Fruit fly (Drosophila melanogaster) whole organism, embryonic: ENCODE measurements around the gene Nup37.
A peak's percentile ranks its signal among the peaks of the same experiment; 100 is the strongest.

ENCODE experiments used
- Antp ChIP-seq: fragments of 200-800 bp; sonication (Bioruptor generic); optimal IDR thresholded peaks from 3 replicates; lab custom pipeline; 2016; ENCODE audit warnings: missing biosample characterization, missing genetic modification characterization
- Asciz ChIP-seq: fragments of 200-800 bp; sonication (Bioruptor generic); optimal IDR thresholded peaks from 2 replicates; lab custom pipeline; 2017; ENCODE audit warnings: missing biosample characterization, mild to moderate bottlenecking, missing genetic modification characterization, missing genetic modification reagents
- BtbVII ChIP-seq: fragments of 200-800 bp; sonication (Bioruptor generic); optimal IDR thresholded peaks from 3 replicates; lab custom pipeline; 2017; ENCODE audit warnings: missing biosample characterization, mild to moderate bottlenecking, missing genetic modification characterization
- CG10147 ChIP-seq: fragments of 200-800 bp; sonication (Bioruptor generic); optimal IDR thresholded peaks from 2 replicates; lab custom pipeline; 2019; ENCODE audit warnings: missing biosample characterization, mild to moderate bottlenecking, missing genetic modification characterization, moderate library complexity
- CG10366 ChIP-seq: fragments of 200-800 bp; sonication (Bioruptor generic); IDR thresholded peaks from 2 replicates; pipeline ENCODE4 v1.3.6; 2022; ENCODE audit warnings: missing biosample characterization, missing genetic modification characterization
- CG12659 ChIP-seq: fragments of 200-800 bp; sonication (Bioruptor generic); optimal IDR thresholded peaks from 3 replicates; lab custom pipeline; 2017; ENCODE audit warnings: mild to moderate bottlenecking, missing biosample characterization, missing genetic modification reagents, missing genetic modification characterization
- CG12769 ChIP-seq: fragments of 200-800 bp; sonication (Bioruptor generic); optimal IDR thresholded peaks from 2 replicates; lab custom pipeline; 2019; ENCODE audit warnings: missing biosample characterization, mild to moderate bottlenecking, missing genetic modification characterization, moderate library complexity
- CG13287 ChIP-seq: fragments of 200-800 bp; sonication (Bioruptor generic); IDR thresholded peaks from 2 replicates; pipeline ENCODE4 v1.3.6; 2022; ENCODE audit warnings: missing biosample characterization, missing genetic modification characterization; ENCODE audit not compliant: partially characterized antibody
- CG14441 ChIP-seq: fragments of 200-800 bp; sonication (Bioruptor generic); IDR thresholded peaks from 2 replicates; pipeline ENCODE4 v1.3.6; 2022; ENCODE audit warnings: missing biosample characterization, missing genetic modification characterization
- CG14860 ChIP-seq: fragments of 200-800 bp; sonication (Bioruptor generic); IDR thresholded peaks from 3 replicates; pipeline ENCODE4 v1.3.6; 2022; ENCODE audit warnings: missing biosample characterization, missing genetic modification characterization; ENCODE audit not compliant: partially characterized antibody
- CG17328 ChIP-seq: fragments of 200-800 bp; sonication (Bioruptor generic); IDR thresholded peaks from 2 replicates; pipeline ENCODE4 v1.3.6; 2022; ENCODE audit warnings: missing biosample characterization, missing genetic modification characterization
- CG2199 ChIP-seq: fragments of 200-800 bp; sonication (Bioruptor generic); IDR thresholded peaks from 3 replicates; pipeline ENCODE4 v1.3.6; 2022; ENCODE audit warnings: missing biosample characterization, missing genetic modification characterization
- CG31441 ChIP-seq: fragments of 200-800 bp; sonication (Bioruptor generic); IDR thresholded peaks from 2 replicates; pipeline ENCODE4 v1.3.6; 2022; ENCODE audit warnings: missing biosample characterization, missing genetic modification characterization
- CG3847 ChIP-seq: fragments of 200-800 bp; sonication (Bioruptor generic); IDR thresholded peaks from 2 replicates; pipeline ENCODE4 v1.3.6; 2022; ENCODE audit warnings: missing biosample characterization, missing genetic modification characterization
- CG4854 ChIP-seq: fragments of 200-800 bp; sonication (Bioruptor generic); optimal IDR thresholded peaks from 2 replicates; lab custom pipeline; 2016; ENCODE audit warnings: missing biosample characterization, missing genetic modification characterization, inconsistent platforms
- CG5245 ChIP-seq: fragments of 200-800 bp; sonication (Bioruptor generic); optimal IDR thresholded peaks from 3 replicates; lab custom pipeline; 2016; ENCODE audit warnings: missing biosample characterization, missing genetic modification characterization
- CG5953 ChIP-seq: fragments of 200-800 bp; sonication (Bioruptor generic); IDR thresholded peaks from 2 replicates; pipeline ENCODE4 v1.3.6; 2022; ENCODE audit warnings: missing biosample characterization, missing genetic modification characterization
- CG8290 ChIP-seq, 3 experiments: fragments of 200-800 bp; sonication (Bioruptor generic); optimal IDR thresholded peaks; 2 replicates each; lab custom pipeline; 2016 to 2019; ENCODE audit warnings: missing biosample characterization in 3 of 3, missing genetic modification characterization in 3 of 3, mild to moderate bottlenecking in 2 of 3, moderate library complexity in 1 of 3
- CkIIα-i1 ChIP-seq: fragments of 200-800 bp; sonication (Bioruptor generic); IDR thresholded peaks from 2 replicates; pipeline ENCODE4 v1.3.6; 2022; ENCODE audit warnings: missing biosample characterization, missing genetic modification characterization
- CrebB ChIP-seq: fragments of 200-800 bp; sonication (Bioruptor generic); optimal IDR thresholded peaks from 3 replicates; lab custom pipeline; 2018; ENCODE audit warnings: missing biosample characterization, mild to moderate bottlenecking, missing genetic modification characterization
- D ChIP-seq, 2 experiments: fragments of 200-800 bp in 1 of 2; fragments of >200 bp in 1 of 2; sonication (Bioruptor generic) in 1 of 2; optimal IDR thresholded peaks; 2 replicates in 1 of 2; 3 replicates in 1 of 2; lab custom pipeline; 2017; ENCODE audit warnings: mild to moderate bottlenecking in 1 of 2, missing biosample characterization in 1 of 2, missing genetic modification characterization in 1 of 2, missing genetic modification reagents in 1 of 2
- Dbx ChIP-seq: fragments of 200-800 bp; sonication (Bioruptor generic); IDR thresholded peaks from 3 replicates; pipeline ENCODE4 v1.3.6; 2022; ENCODE audit warnings: missing biosample characterization, missing genetic modification characterization
- Deaf1 ChIP-seq: fragments of 200-800 bp; optimal IDR thresholded peaks from 3 replicates; lab custom pipeline; 2019; ENCODE audit warnings: missing biosample characterization, mild to moderate bottlenecking, missing genetic modification characterization, moderate library complexity
- Dll ChIP-seq: fragments of 200-800 bp; sonication (Bioruptor generic); IDR thresholded peaks from 4 replicates; pipeline ENCODE4 v1.3.6; 2022; ENCODE audit warnings: missing biosample characterization, missing genetic modification characterization; ENCODE audit not compliant: partially characterized antibody
- Doc3 ChIP-seq: fragments of 200-800 bp; sonication (Bioruptor generic); IDR thresholded peaks from 3 replicates; pipeline ENCODE4 v1.3.6; 2022; ENCODE audit warnings: missing biosample characterization, missing genetic modification characterization; ENCODE audit not compliant: partially characterized antibody
- Ets97D ChIP-seq: fragments of 200-800 bp; sonication (Bioruptor generic); optimal IDR thresholded peaks from 3 replicates; lab custom pipeline; 2016; ENCODE audit warnings: missing biosample characterization, missing genetic modification characterization
- Med ChIP-seq: fragments of 200-800 bp; sonication (Bioruptor generic); peaks from one replicate; lab custom pipeline; 2016; ENCODE audit warnings: missing biosample characterization, missing genetic modification characterization, mild to moderate bottlenecking, inconsistent platforms, moderate library complexity
- NfI ChIP-seq: fragments of 200-800 bp; sonication (Bioruptor generic); optimal IDR thresholded peaks from 3 replicates; lab custom pipeline; 2018; ENCODE audit warnings: missing biosample characterization, mild to moderate bottlenecking, missing genetic modification characterization, moderate library complexity
- Sry-β ChIP-seq: fragments of 200-800 bp; sonication (Bioruptor generic); optimal IDR thresholded peaks from 2 replicates; lab custom pipeline; 2018; ENCODE audit warnings: missing biosample characterization, mild to moderate bottlenecking, missing genetic modification characterization, moderate library complexity
- Trl ChIP-seq, 3 experiments: fragments of >200 bp in 2 of 3; fragments of 200-800 bp in 1 of 3; sonication (Bioruptor generic) in 1 of 3; optimal IDR thresholded peaks; 2 replicates in 1 of 3; 3 replicates in 2 of 3; lab custom pipeline; 2016 to 2017; ENCODE audit warnings: missing biosample characterization in 1 of 3, missing genetic modification characterization in 1 of 3
- Xbp1 ChIP-seq: fragments of 200-800 bp; sonication (Bioruptor generic); optimal IDR thresholded peaks from 3 replicates; lab custom pipeline; 2016; ENCODE audit warnings: missing biosample characterization, mild to moderate bottlenecking, missing genetic modification characterization
- al ChIP-seq: fragments of 200-800 bp; sonication (Bioruptor generic); IDR thresholded peaks from 2 replicates; pipeline ENCODE4 v1.3.6; 2022; ENCODE audit warnings: missing biosample characterization, missing genetic modification characterization
- ara ChIP-seq: fragments of 200-800 bp; sonication (Bioruptor generic); IDR thresholded peaks from 2 replicates; pipeline ENCODE4 v1.3.6; 2022; ENCODE audit warnings: missing biosample characterization, missing genetic modification characterization
- ase ChIP-seq: fragments of 200-800 bp; sonication (Bioruptor generic); IDR thresholded peaks from 3 replicates; pipeline ENCODE4 v1.3.6; 2022; ENCODE audit warnings: missing biosample characterization, missing genetic modification characterization
- ato ChIP-seq: fragments of 200-800 bp; sonication (Bioruptor generic); IDR thresholded peaks from 2 replicates; pipeline ENCODE4 v1.3.6; 2022; ENCODE audit warnings: missing biosample characterization, missing genetic modification characterization; ENCODE audit not compliant: partially characterized antibody
- croc ChIP-seq: fragments of 200-800 bp; sonication (Bioruptor generic); conservative IDR thresholded peaks from 3 replicates; pipeline ENCODE4 v1.3.6; 2022; ENCODE audit warnings: missing biosample characterization, missing genetic modification characterization
- dimm ChIP-seq: fragments of 200-800 bp; sonication (Bioruptor generic); IDR thresholded peaks from 2 replicates; pipeline ENCODE4 v1.3.6; 2022; ENCODE audit warnings: missing biosample characterization, missing genetic modification characterization
- dmrt11E ChIP-seq: fragments of 200-800 bp; sonication (Bioruptor generic); optimal IDR thresholded peaks from 3 replicates; lab custom pipeline; 2018; ENCODE audit warnings: missing biosample characterization, mild to moderate bottlenecking, missing genetic modification characterization, moderate library complexity
- fd64A ChIP-seq: fragments of 200-800 bp; sonication (Bioruptor generic); optimal IDR thresholded peaks from 3 replicates; lab custom pipeline; 2018; ENCODE audit warnings: missing biosample characterization, mild to moderate bottlenecking, missing genetic modification characterization
- gsb-n ChIP-seq: fragments of 200-800 bp; sonication (Bioruptor generic); optimal IDR thresholded peaks from 3 replicates; lab custom pipeline; 2018; ENCODE audit warnings: missing biosample characterization, mild to moderate bottlenecking, missing genetic modification characterization
- lbe ChIP-seq: fragments of 200-800 bp; sonication (Bioruptor generic); optimal IDR thresholded peaks from 2 replicates; lab custom pipeline; 2016; ENCODE audit warnings: missing biosample characterization, mild to moderate bottlenecking, missing genetic modification characterization
- mam ChIP-seq: fragments of 200-800 bp; sonication (Bioruptor generic); optimal IDR thresholded peaks from 3 replicates; lab custom pipeline; 2016; ENCODE audit warnings: missing biosample characterization, missing genetic modification characterization
- nau ChIP-seq: fragments of 200-800 bp; sonication (Bioruptor generic); optimal IDR thresholded peaks from 3 replicates; lab custom pipeline; 2017; ENCODE audit warnings: missing biosample characterization, mild to moderate bottlenecking, missing genetic modification characterization, missing genetic modification reagents
- pfk ChIP-seq: fragments of 200-800 bp; sonication (Bioruptor generic); optimal IDR thresholded peaks from 2 replicates; lab custom pipeline; 2018; ENCODE audit warnings: missing biosample characterization, mild to moderate bottlenecking, missing genetic modification characterization, moderate library complexity
- psq ChIP-seq: fragments of 200-800 bp; sonication (Bioruptor generic); optimal IDR thresholded peaks from 2 replicates; lab custom pipeline; 2017; ENCODE audit warnings: missing biosample characterization, missing genetic modification characterization
- seq ChIP-seq: fragments of 200-800 bp; sonication (Bioruptor generic); IDR thresholded peaks from 2 replicates; pipeline ENCODE4 v1.3.6; 2022; ENCODE audit warnings: missing biosample characterization, missing genetic modification characterization
- shn ChIP-seq: fragments of 200-800 bp; sonication (Bioruptor generic); optimal IDR thresholded peaks from 3 replicates; lab custom pipeline; 2016; ENCODE audit warnings: missing biosample characterization, missing genetic modification characterization
- slou ChIP-seq: fragments of 200-800 bp; sonication (Bioruptor generic); optimal IDR thresholded peaks from 3 replicates; lab custom pipeline; 2016; ENCODE audit warnings: missing biosample characterization, missing genetic modification characterization
- sna ChIP-seq: fragments of 200-800 bp; sonication (Bioruptor generic); IDR thresholded peaks from 2 replicates; pipeline ENCODE4 v1.3.6; 2022; ENCODE audit warnings: missing biosample characterization, missing genetic modification characterization; ENCODE audit not compliant: partially characterized antibody

Nup37 gene

DNA sequence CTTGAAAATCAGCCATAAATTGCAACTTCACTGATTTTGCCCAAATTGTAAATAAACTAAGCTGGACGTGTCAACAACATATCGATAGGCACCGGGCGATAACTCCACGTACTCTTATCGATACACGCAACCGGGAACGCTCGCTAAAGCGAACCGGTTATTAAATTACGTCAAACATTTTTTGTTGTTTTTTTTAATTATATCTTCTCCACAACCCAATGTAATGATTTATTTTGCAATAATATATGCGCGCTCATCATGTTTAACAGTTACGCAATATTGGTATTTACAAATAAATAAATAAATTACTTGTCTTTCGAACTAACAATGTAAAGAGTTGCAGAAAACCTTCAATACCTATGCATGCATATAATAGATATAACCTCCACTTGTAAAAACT lies 32.3 kb upstream of the Nup37 start, which contains the start of gene Saysd1 (continued):
- TF ChIP-seq CG12769 (tag; lab: Kevin White, UChicago) (peak; percentile 37), ato (GFP tag; lab: Robert Waterston, UW) (peak; percentile 89), CG5245 (GFP tag; lab: Kevin White, UChicago) (no peak), CG10366 (GFP tag; lab: Robert Waterston, UW) (no peak), CG14441 (GFP tag; lab: Robert Waterston, UW) (peak; percentile 51; the same call in 1 of the 2 replicates), fd64A (GFP tag; lab: Kevin White, UChicago) (no peak), Med (GFP tag; lab: Kevin White, UChicago) (peak; percentile 84), al (GFP tag; lab: Robert Waterston, UW) (no peak), CG13287 (GFP tag; lab: Robert Waterston, UW) (peak; percentile 91), nau (GFP tag; lab: Kevin White, UChicago) (no peak), CrebB (tag; lab: Kevin White, UChicago) (no peak), BtbVII (GFP tag; lab: Kevin White, UChicago) (no peak), lbe (GFP tag; lab: Kevin White, UChicago) (peak; percentile 26), CG8290 (GFP tag; optimal IDR thresholded peaks at IDR 0.05; lab: Kevin White, UChicago) (peak; percentile 4), CG8290 (tag; optimal IDR thresholded peaks at IDR 0.05; lab: Kevin White, UChicago) (peak in 1 of 2 experiments; percentile 5), CG2199 (0 out of 3 replicates have a peak, but pooled peaks have one; percentile 48), CG4854 (GFP tag; lab: Kevin White, UChicago) (peak; percentile 14), dimm (no peak), shn (GFP tag; lab: Kevin White, UChicago) (no peak), Dll (GFP tag; lab: Robert Waterston, UW) (peak; percentile 90), CG3847 (GFP tag; lab: Robert Waterston, UW) (no peak), Sry-β (GFP tag; lab: Kevin White, UChicago) (no peak), sna (GFP tag; lab: Robert Waterston, UW) (peak; percentile 88), Doc3 (GFP tag; lab: Robert Waterston, UW) (peak; percentile 87), slou (no peak), CG10147 (peak; percentile 13), croc (no peak), mam (GFP tag; lab: Kevin White, UChicago) (peak; percentile 48), Antp (no peak), CG17328 (GFP tag; lab: Robert Waterston, UW) (no peak), CG31441 (GFP tag; lab: Robert Waterston, UW) (peak; percentile 21; the same call in 1 of the 2 replicates), CG14860 (GFP tag; lab: Robert Waterston, UW) (peak; percentile 80), psq (GFP tag; lab: Kevin White, UChicago) (no peak), CG5953 (GFP tag; lab: Robert Waterston, UW) (no peak), CG12659 (GFP tag; lab: Kevin White, UChicago) (no peak), CkIIα-i1 (no peak), ase (no peak), ara (GFP tag; lab: Robert Waterston, UW) (0 out of 2 replicates have a peak, but pooled peaks have one; percentile 29), Trl (optimal IDR thresholded peaks at IDR 0.05; lab: Kevin White, UChicago) (no peak), Trl (GFP tag; optimal IDR thresholded peaks at IDR 0.05; lab: Kevin White, UChicago) (peak; percentile 11), Ets97D (GFP tag; lab: Kevin White, UChicago) (peak; percentile 26), NfI (GFP tag; lab: Kevin White, UChicago) (no peak), Deaf1 (tag; lab: Kevin White, UChicago) (no peak), seq (GFP tag; lab: Robert Waterston, UW) (no peak), Dbx (GFP tag; lab: Robert Waterston, UW) (peak; percentile 45; the same call in 1 of the 3 replicates), Xbp1 (GFP tag; lab: Kevin White, UChicago) (no peak), dmrt11E (tag; lab: Kevin White, UChicago) (no peak), Asciz (peak; percentile 28), pfk (GFP tag; lab: Kevin White, UChicago) (no peak), D (optimal IDR thresholded peaks at IDR 0.05; lab: Kevin White, UChicago) (no peak), D (GFP tag; optimal IDR thresholded peaks at IDR 0.05; lab: Kevin White, UChicago) (no peak), gsb-n (tag; lab: Kevin White, UChicago) (no peak)
